Worm (Caenorhabditis elegans): Measurements from ENCODE around the gene best-9.
A peak's percentile ranks its signal among the peaks of the same experiment; 100 is the strongest.

best-9 gene

ce11 chrIV:6560434-6560833 is at the start of gene best-9:
Gene best-9, plus strand, starts transcription at chrIV:6560734.
- no peak for TF ChIP-seq elt-3 (tag; optimal IDR thresholded peaks at IDR 0.05)
- TF ChIP-seq elt-2 (tag; optimal IDR thresholded peaks at IDR 0.05), result no peak
- no peak for TF ChIP-seq nhr-12 (tag; optimal IDR thresholded peaks at IDR 0.05)
- TF ChIP-seq nhr-77 (tag; optimal IDR thresholded peaks at IDR 0.05), result no peak
- no peak for TF ChIP-seq skn-1 (tag; optimal IDR thresholded peaks at IDR 0.05)
- TF ChIP-seq xbp-1 (tag; optimal IDR thresholded peaks at IDR 0.05), result no peak
- no peak for TF ChIP-seq mdl-1 (tag; optimal IDR thresholded peaks at IDR 0.05)
- no peak for TF ChIP-seq unc-62 (GFP tag; optimal IDR thresholded peaks at IDR 0.05)

ce11 chrIV:6511767-6512166 is 48.8 kb upstream of the best-9 start:
- TF ChIP-seq swsn-7 (tag; optimal IDR thresholded peaks at IDR 0.05) (peak; percentile 0), hlh-4 (tag; optimal IDR thresholded peaks at IDR 0.05) (peak; percentile 91), snpc-4 (tag; optimal IDR thresholded peaks at IDR 0.05) (no peak), ceh-88 (GFP tag; IDR thresholded peaks at IDR 0.05) (no peak), nhr-47 (tag; optimal IDR thresholded peaks at IDR 0.05) (peak; percentile 64), ceh-8 (GFP tag; optimal IDR thresholded peaks at IDR 0.05) (no peak), fkh-8 (tag; optimal IDR thresholded peaks at IDR 0.05) (peak; percentile 61), nhr-71 (tag; optimal IDR thresholded peaks at IDR 0.05) (peak; percentile 60)

ce11 chrIV:6514700-6515099 is 45.8 kb upstream of the best-9 start:
- TF ChIP-seq alr-1 (tag; optimal IDR thresholded peaks at IDR 0.05; ENCODE audit: borderline replicate concordance), result no peak
- peak; percentile 77 for TF ChIP-seq pax-3 (tag; optimal IDR thresholded peaks at IDR 0.05)
- no peak for TF ChIP-seq nhr-84 (tag; optimal IDR thresholded peaks at IDR 0.05)
- peak in 1 of 3 experiments; percentile 21 for TF ChIP-seq dpl-1 (GFP tag; optimal IDR thresholded peaks at IDR 0.05)
- no peak for TF ChIP-seq unc-130 (tag; optimal IDR thresholded peaks at IDR 0.05)
- TF ChIP-seq hlh-17 (GFP tag; optimal IDR thresholded peaks at IDR 0.05; ENCODE audit: borderline replicate concordance), result no peak
- no peak for TF ChIP-seq sptf-1 (tag; optimal IDR thresholded peaks at IDR 0.05)
- TF ChIP-seq swsn-7 (tag; optimal IDR thresholded peaks at IDR 0.05), result peak; percentile 73
- TF ChIP-seq pqm-1 (tag; optimal IDR thresholded peaks at IDR 0.05), result no peak
- no peak for TF ChIP-seq lin-15B (tag; optimal IDR thresholded peaks at IDR 0.05)
- peak; percentile 63 for TF ChIP-seq dsc-1 (tag; optimal IDR thresholded peaks at IDR 0.05)
- TF ChIP-seq isw-1 (GFP tag; IDR thresholded peaks at IDR 0.05), result no peak; the same call in 1 of the 2 replicates
- TF ChIP-seq aly-2 (tag; optimal IDR thresholded peaks at IDR 0.05), result no peak
- TF ChIP-seq xbp-1 (tag; optimal IDR thresholded peaks at IDR 0.05), result peak; percentile 33
- peak in 1 of 2 experiments; percentile 34 for TF ChIP-seq lsy-2 (tag; optimal IDR thresholded peaks at IDR 0.05)
- peak; percentile 71 for TF ChIP-seq lin-14 (GFP tag; optimal IDR thresholded peaks at IDR 0.05)
- TF ChIP-seq egl-13 (tag; optimal IDR thresholded peaks at IDR 0.05), result peak; percentile 79
- no peak for TF ChIP-seq elt-2 (tag; optimal IDR thresholded peaks at IDR 0.05)
- no peak for TF ChIP-seq irx-1 (tag; optimal IDR thresholded peaks at IDR 0.05)
- TF ChIP-seq nhr-47 (tag; optimal IDR thresholded peaks at IDR 0.05), result peak; percentile 90
- peak; percentile 23 for TF ChIP-seq ztf-4 (tag; optimal IDR thresholded peaks at IDR 0.05)
- peak; percentile 94 for TF ChIP-seq nhr-71 (tag; optimal IDR thresholded peaks at IDR 0.05)
- TF ChIP-seq unc-86 (tag; optimal IDR thresholded peaks at IDR 0.05), result peak; percentile 71
- peak; percentile 97 for TF ChIP-seq fkh-8 (tag; optimal IDR thresholded peaks at IDR 0.05)
- peak; percentile 79 for TF ChIP-seq nhr-11 (tag; optimal IDR thresholded peaks at IDR 0.05)
- TF ChIP-seq snu-23 (GFP tag; optimal IDR thresholded peaks at IDR 0.05), result no peak
- TF ChIP-seq egl-27 (tag; optimal IDR thresholded peaks at IDR 0.05), result no peak
- TF ChIP-seq F16B12.6 (tag; optimal IDR thresholded peaks at IDR 0.05), result no peak
- peak; percentile 53 for TF ChIP-seq sox-4 (tag; optimal IDR thresholded peaks at IDR 0.05)
- TF ChIP-seq hpl-2 (GFP tag; optimal IDR thresholded peaks at IDR 0.05), result no peak
- peak; percentile 3 for TF ChIP-seq zip-4 (GFP tag; optimal IDR thresholded peaks at IDR 0.05)
- no peak for TF ChIP-seq ceh-8 (GFP tag; optimal IDR thresholded peaks at IDR 0.05)
- peak; percentile 17; the same call in 1 of the 2 replicates for TF ChIP-seq nhr-19 (GFP tag; conservative IDR thresholded peaks at IDR 0.05)
- peak; percentile 16 for TF ChIP-seq nhr-20 (tag; optimal IDR thresholded peaks at IDR 0.05)
- TF ChIP-seq unc-30 (tag; optimal IDR thresholded peaks at IDR 0.05), result no peak
- no peak for TF ChIP-seq efl-3 (GFP tag; optimal IDR thresholded peaks at IDR 0.05)

Measured in whole organism, L1 larva.